Fruit fly (Drosophila melanogaster) whole organism, embryonic: ENCODE data around the gene inaE.

Experiments
- B-H2 ChIP-seq: fragments of 200-800 bp; sonication (Bioruptor generic); optimal IDR thresholded peaks from 2 replicates; lab custom pipeline; 2018; ENCODE audit warnings: missing biosample characterization, mild to moderate bottlenecking, missing genetic modification characterization
- Blimp-1 ChIP-seq: fragments of 200-800 bp; sonication (Bioruptor generic); optimal IDR thresholded peaks from 3 replicates; lab custom pipeline; 2018; ENCODE audit warnings: missing biosample characterization, missing genetic modification characterization, mild to moderate bottlenecking, moderate library complexity, missing genetic modification reagents
- CG10543 ChIP-seq: fragments of 200-800 bp; sonication (Bioruptor generic); optimal IDR thresholded peaks from 3 replicates; lab custom pipeline; 2017; ENCODE audit warnings: missing biosample characterization, mild to moderate bottlenecking, missing genetic modification characterization, moderate library complexity
- CG12769 ChIP-seq: fragments of 200-800 bp; sonication (Bioruptor generic); optimal IDR thresholded peaks from 2 replicates; lab custom pipeline; 2019; ENCODE audit warnings: missing biosample characterization, mild to moderate bottlenecking, missing genetic modification characterization, moderate library complexity
- CG13287 ChIP-seq: fragments of 200-800 bp; sonication (Bioruptor generic); IDR thresholded peaks from 2 replicates; pipeline ENCODE4 v1.3.6; 2022; ENCODE audit warnings: missing biosample characterization, missing genetic modification characterization; ENCODE audit not compliant: partially characterized antibody
- CG14710 ChIP-seq: fragments of 200-800 bp; sonication (Bioruptor generic); optimal IDR thresholded peaks from 3 replicates; lab custom pipeline; 2019; ENCODE audit warnings: missing biosample characterization, mild to moderate bottlenecking, missing genetic modification characterization, moderate library complexity
- CG1603 ChIP-seq: fragments of 200-800 bp; sonication (Bioruptor generic); optimal IDR thresholded peaks from 2 replicates; lab custom pipeline; 2019; ENCODE audit warnings: missing biosample characterization, mild to moderate bottlenecking, missing genetic modification characterization, moderate library complexity
- CG17186 ChIP-seq: fragments of 200-800 bp; sonication (Bioruptor generic); optimal IDR thresholded peaks from 3 replicates; lab custom pipeline; 2017; ENCODE audit warnings: missing biosample characterization, missing genetic modification reagents, missing genetic modification characterization
- CG17568 ChIP-seq: fragments of 200-800 bp; sonication (Bioruptor generic); optimal IDR thresholded peaks from 2 replicates; lab custom pipeline; 2018; ENCODE audit warnings: missing biosample characterization, mild to moderate bottlenecking, missing genetic modification characterization, moderate library complexity
- CG17802 ChIP-seq: fragments of 200-800 bp; sonication (Bioruptor generic); optimal IDR thresholded peaks from 2 replicates; lab custom pipeline; 2018; ENCODE audit warnings: missing biosample characterization, mild to moderate bottlenecking, missing genetic modification characterization, moderate library complexity
- CG18764 ChIP-seq: fragments of 200-800 bp; sonication (Bioruptor generic); optimal IDR thresholded peaks from 3 replicates; lab custom pipeline; 2016; ENCODE audit warnings: missing biosample characterization, missing genetic modification characterization
- CG2678 ChIP-seq: fragments of 200-800 bp; sonication (Bioruptor generic); optimal IDR thresholded peaks from 3 replicates; lab custom pipeline; 2019; ENCODE audit warnings: missing biosample characterization, mild to moderate bottlenecking, missing genetic modification characterization, moderate library complexity
- CG3407 ChIP-seq: fragments of 200-800 bp; sonication (Bioruptor generic); optimal IDR thresholded peaks from 2 replicates; lab custom pipeline; 2018; ENCODE audit warnings: missing biosample characterization, mild to moderate bottlenecking, missing genetic modification characterization
- CG6254 ChIP-seq: fragments of 200-800 bp; sonication (Bioruptor generic); optimal IDR thresholded peaks from 3 replicates; lab custom pipeline; 2017; ENCODE audit warnings: mild to moderate bottlenecking, missing biosample characterization, missing genetic modification reagents, missing genetic modification characterization
- CG7963 ChIP-seq: fragments of 200-800 bp; sonication (Bioruptor generic); IDR thresholded peaks from 3 replicates; pipeline ENCODE4 v1.3.6; 2022; ENCODE audit warnings: missing biosample characterization, missing genetic modification characterization; ENCODE audit not compliant: partially characterized antibody
- CG8290 ChIP-seq, 3 experiments: fragments of 200-800 bp; sonication (Bioruptor generic); optimal IDR thresholded peaks; 2 replicates each; lab custom pipeline; 2016 to 2019; ENCODE audit warnings: missing biosample characterization in 3 of 3, missing genetic modification characterization in 3 of 3, mild to moderate bottlenecking in 2 of 3, moderate library complexity in 1 of 3
- CG8924 ChIP-seq: fragments of 200-800 bp; optimal IDR thresholded peaks from 3 replicates; lab custom pipeline; 2019; ENCODE audit warnings: missing biosample characterization, mild to moderate bottlenecking, missing genetic modification characterization, moderate library complexity
- Dll ChIP-seq: fragments of 200-800 bp; sonication (Bioruptor generic); IDR thresholded peaks from 4 replicates; pipeline ENCODE4 v1.3.6; 2022; ENCODE audit warnings: missing biosample characterization, missing genetic modification characterization; ENCODE audit not compliant: partially characterized antibody
- Lpt ChIP-seq: fragments of >200 bp; optimal IDR thresholded peaks from 2 replicates; lab custom pipeline; 2018; ENCODE audit warnings: missing biosample characterization, missing genetic modification characterization
- MBD-R2 ChIP-seq: fragments of 200-800 bp; sonication (Bioruptor generic); IDR thresholded peaks from 2 replicates; pipeline ENCODE4 v1.3.6; 2022; ENCODE audit warnings: missing biosample characterization, missing genetic modification characterization
- Meics ChIP-seq: fragments of 200-800 bp; sonication (Bioruptor generic); optimal IDR thresholded peaks from 2 replicates; lab custom pipeline; 2017; ENCODE audit warnings: missing biosample characterization, mild to moderate bottlenecking, missing genetic modification characterization
- Myb ChIP-seq: fragments of 200-800 bp; sonication (Bioruptor generic); optimal IDR thresholded peaks from 2 replicates; lab custom pipeline; 2016; ENCODE audit warnings: missing biosample characterization, missing genetic modification characterization
- Nf-YA ChIP-seq: fragments of 200-800 bp; sonication (Bioruptor generic); IDR thresholded peaks from 2 replicates; pipeline ENCODE4 v1.3.6; 2022; ENCODE audit warnings: missing biosample characterization, missing genetic modification characterization
- Nf-YC ChIP-seq: fragments of 200-800 bp; optimal IDR thresholded peaks from 3 replicates; lab custom pipeline; 2019; ENCODE audit warnings: missing biosample characterization, mild to moderate bottlenecking, missing genetic modification characterization, moderate library complexity
- Opbp ChIP-seq: fragments of 200-800 bp; sonication (Bioruptor generic); IDR thresholded peaks from 3 replicates; pipeline ENCODE4 v1.3.6; 2022; ENCODE audit warnings: missing biosample characterization, missing genetic modification characterization; ENCODE audit not compliant: partially characterized antibody
- PHDP ChIP-seq: fragments of 200-800 bp; sonication (Bioruptor generic); optimal IDR thresholded peaks from 3 replicates; lab custom pipeline; 2018; ENCODE audit warnings: missing biosample characterization, mild to moderate bottlenecking, missing genetic modification characterization, moderate library complexity
- Rfx ChIP-seq: fragments of 200-800 bp; sonication (Bioruptor generic); IDR thresholded peaks from 2 replicates; pipeline ENCODE4 v1.3.6; 2022; ENCODE audit warnings: missing biosample characterization, missing genetic modification characterization
- Ssrp ChIP-seq: fragments of 200-800 bp; sonication (Bioruptor generic); optimal IDR thresholded peaks from 2 replicates; lab custom pipeline; 2018; ENCODE audit warnings: missing biosample characterization, mild to moderate bottlenecking, missing genetic modification characterization, moderate library complexity
- ab ChIP-seq: fragments of 200-800 bp; sonication (Bioruptor generic); optimal IDR thresholded peaks from 2 replicates; lab custom pipeline; 2016; ENCODE audit warnings: missing biosample characterization, missing genetic modification characterization
- ato ChIP-seq: fragments of 200-800 bp; sonication (Bioruptor generic); IDR thresholded peaks from 2 replicates; pipeline ENCODE4 v1.3.6; 2022; ENCODE audit warnings: missing biosample characterization, missing genetic modification characterization; ENCODE audit not compliant: partially characterized antibody
- bab2 ChIP-seq: fragments of 200-800 bp; sonication (Bioruptor generic); optimal IDR thresholded peaks from 2 replicates; lab custom pipeline; 2016; ENCODE audit warnings: missing biosample characterization, missing genetic modification characterization
- chm ChIP-seq: fragments of 200-800 bp; sonication (Bioruptor generic); IDR thresholded peaks from 2 replicates; pipeline ENCODE4 v1.3.6; 2022; ENCODE audit warnings: missing biosample characterization, missing genetic modification characterization
- danr ChIP-seq: fragments of 200-800 bp; sonication (Bioruptor generic); IDR thresholded peaks from 2 replicates; pipeline ENCODE4 v1.3.6; 2022; ENCODE audit warnings: missing biosample characterization, missing genetic modification characterization
- grau ChIP-seq: fragments of 200-800 bp; optimal IDR thresholded peaks from 3 replicates; lab custom pipeline; 2019; ENCODE audit warnings: missing biosample characterization, mild to moderate bottlenecking, missing genetic modification characterization, moderate library complexity
- grn ChIP-seq: fragments of 200-800 bp; sonication (Bioruptor generic); optimal IDR thresholded peaks from 3 replicates; lab custom pipeline; 2017; ENCODE audit warnings: missing biosample characterization, missing genetic modification characterization
- lab ChIP-seq: fragments of 200-800 bp; sonication (Bioruptor generic); optimal IDR thresholded peaks from 3 replicates; lab custom pipeline; 2017; ENCODE audit warnings: missing biosample characterization, missing genetic modification characterization, mild to moderate bottlenecking, moderate library complexity, missing genetic modification reagents
- mld ChIP-seq: fragments of 200-800 bp; sonication (Bioruptor generic); IDR thresholded peaks from 3 replicates; pipeline ENCODE4 v1.3.6; 2022; ENCODE audit warnings: missing biosample characterization, missing genetic modification characterization; ENCODE audit not compliant: partially characterized antibody
- nerfin-1 ChIP-seq: fragments of 200-800 bp; sonication (Bioruptor generic); optimal IDR thresholded peaks from 3 replicates; lab custom pipeline; 2019; ENCODE audit warnings: missing biosample characterization, mild to moderate bottlenecking, missing genetic modification characterization, moderate library complexity
- oc ChIP-seq: fragments of 200-800 bp; sonication (Bioruptor generic); optimal IDR thresholded peaks from 2 replicates; lab custom pipeline; 2018; ENCODE audit warnings: missing biosample characterization, mild to moderate bottlenecking, missing genetic modification characterization, moderate library complexity
- pan ChIP-seq, 4 experiments: fragments of >200 bp in 3 of 4; fragments of 200-800 bp in 1 of 4; sonication (Bioruptor generic) in 1 of 4; optimal IDR thresholded peaks in 3 of 4; IDR thresholded peaks in 1 of 4; 2 replicates each; pipeline versions ENCODE4 v1.3.6 to Lab custom; 2017 to 2022; ENCODE audit warnings: missing biosample characterization in 2 of 4, missing genetic modification characterization in 2 of 4, mixed read lengths in 1 of 4
- pzg ChIP-seq: fragments of 200-800 bp; sonication (Bioruptor generic); optimal IDR thresholded peaks from 3 replicates; lab custom pipeline; 2018; ENCODE audit warnings: missing biosample characterization, mild to moderate bottlenecking, missing genetic modification characterization, moderate library complexity
- row ChIP-seq: fragments of 200-800 bp; sonication (Bioruptor generic); IDR thresholded peaks from 3 replicates; pipeline ENCODE4 v1.3.6; 2022; ENCODE audit warnings: missing biosample characterization, missing genetic modification characterization
- sens ChIP-seq: fragments of 200-800 bp; sonication (Bioruptor generic); peaks from one replicate; lab custom pipeline; 2016; ENCODE audit warnings: missing biosample characterization, missing genetic modification characterization
- tna ChIP-seq: fragments of 200-800 bp; sonication (Bioruptor generic); IDR thresholded peaks from 2 replicates; pipeline ENCODE4 v1.3.6; 2022; ENCODE audit warnings: missing biosample characterization, missing genetic modification characterization; ENCODE audit not compliant: partially characterized antibody
- unc-4 ChIP-seq: fragments of 200-800 bp; sonication (Bioruptor generic); IDR thresholded peaks from 2 replicates; pipeline ENCODE4 v1.3.6; 2022; ENCODE audit warnings: missing biosample characterization, missing genetic modification characterization; ENCODE audit not compliant: partially characterized antibody
- vnd ChIP-seq: fragments of 200-800 bp; sonication (Bioruptor generic); IDR thresholded peaks from 3 replicates; pipeline ENCODE4 v1.3.6; 2022; ENCODE audit warnings: missing biosample characterization, missing genetic modification characterization; ENCODE audit not compliant: partially characterized antibody
- vvl ChIP-seq: fragments of 200-800 bp; sonication (Bioruptor generic); IDR thresholded peaks from 2 replicates; pipeline ENCODE4 v1.3.6; 2022; ENCODE audit warnings: missing biosample characterization, missing genetic modification characterization

inaE gene

DNA sequence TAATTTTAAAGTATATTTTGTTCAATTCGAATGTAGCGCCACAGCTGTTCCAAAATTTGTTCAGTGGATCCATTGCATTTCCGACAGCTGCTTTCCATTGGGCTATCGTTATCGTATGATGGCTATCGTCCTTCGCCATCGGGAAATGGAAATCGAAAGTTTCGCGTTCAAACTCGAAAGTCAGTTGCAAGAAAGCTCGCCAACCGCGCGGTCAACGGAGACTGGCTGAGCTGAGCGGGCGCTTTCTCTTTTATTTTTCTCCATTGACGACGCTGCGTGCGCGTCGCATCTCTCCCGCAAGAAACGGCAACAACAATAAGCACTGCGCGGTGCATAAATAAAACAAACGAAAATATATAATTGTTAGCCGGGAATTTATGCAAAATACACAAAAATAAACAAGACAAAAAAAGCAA is at the start of gene inaE:
inaE (plus strand) TSS at position 181 of the 416 bp plus-strand sequence.
- no peak for TF ChIP-seq ab
- TF ChIP-seq CG8290 (GFP tag; optimal IDR thresholded peaks at IDR 0.05; lab: Kevin White, UChicago), result no peak
- peak in 1 of 2 experiments; percentile 63 for TF ChIP-seq CG8290 (tag; optimal IDR thresholded peaks at IDR 0.05; lab: Kevin White, UChicago)
- TF ChIP-seq Ssrp (tag; lab: Kevin White, UChicago), result no peak
- TF ChIP-seq unc-4, result peak; percentile 44; the same call in 1 of the 2 replicates
- TF ChIP-seq CG13287 (GFP tag; lab: Robert Waterston, UW), result peak; percentile 69
- peak; percentile 29; the same call in 1 of the 2 replicates for TF ChIP-seq MBD-R2
- TF ChIP-seq CG17568 (GFP tag; lab: Kevin White, UChicago), result no peak
- TF ChIP-seq CG8924 (tag; lab: Kevin White, UChicago), result peak; percentile 1
- TF ChIP-seq grn (GFP tag; lab: Kevin White, UChicago), result peak; percentile 14
- peak; percentile 63; the same call in 2 of the 3 replicates for TF ChIP-seq mld (GFP tag; lab: Robert Waterston, UW)
- TF ChIP-seq ato (GFP tag; lab: Robert Waterston, UW), result peak; percentile 53
- peak; percentile 54 for TF ChIP-seq CG1603 (tag; lab: Kevin White, UChicago)
- TF ChIP-seq PHDP, result peak; percentile 18
- no peak for TF ChIP-seq CG6254 (GFP tag; lab: Kevin White, UChicago)
- TF ChIP-seq danr (GFP tag; lab: Robert Waterston, UW), result no peak
- TF ChIP-seq pzg, result peak; percentile 74
- no peak for TF ChIP-seq Lpt (GFP tag; lab: Kevin White, UChicago)
- 0 out of 2 replicates have a peak, but pooled peaks have one; percentile 37 for TF ChIP-seq chm (GFP tag; lab: Robert Waterston, UW)
- TF ChIP-seq CG18764, result no peak
- TF ChIP-seq CG10543 (GFP tag; lab: Kevin White, UChicago), result peak; percentile 8
- TF ChIP-seq grau (tag; lab: Kevin White, UChicago), result peak; percentile 6
- TF ChIP-seq vvl (GFP tag; lab: Robert Waterston, UW), result peak; percentile 60; the same call in 1 of the 2 replicates
- TF ChIP-seq CG3407 (GFP tag; lab: Kevin White, UChicago), result no peak
- TF ChIP-seq Dll (GFP tag; lab: Robert Waterston, UW), result peak; percentile 54; the same call in 2 of the 4 replicates
- TF ChIP-seq Nf-YC (tag; lab: Kevin White, UChicago), result peak; percentile 17
- peak; percentile 57 for TF ChIP-seq sens (GFP tag; lab: Kevin White, UChicago)
- TF ChIP-seq nerfin-1 (tag; lab: Kevin White, UChicago), result no peak
- no peak for TF ChIP-seq bab2 (GFP tag; lab: Kevin White, UChicago)
- peak; percentile 50 for TF ChIP-seq CG17802 (tag; lab: Kevin White, UChicago)
- peak; percentile 66 for TF ChIP-seq tna (GFP tag; lab: Robert Waterston, UW)
- peak; percentile 83 for TF ChIP-seq Myb (GFP tag; lab: Kevin White, UChicago)
- 0 out of 2 replicates have a peak, but pooled peaks have one; percentile 22 for TF ChIP-seq Rfx (GFP tag; lab: Robert Waterston, UW)
- peak; percentile 39 for TF ChIP-seq lab (GFP tag; lab: Kevin White, UChicago)
- peak; percentile 53; the same call in 1 of the 3 replicates for TF ChIP-seq vnd (GFP tag; lab: Robert Waterston, UW)
- no peak for TF ChIP-seq oc (tag; lab: Kevin White, UChicago)
- peak; percentile 28 for TF ChIP-seq CG12769
- peak; percentile 77; the same call in 2 of the 3 replicates for TF ChIP-seq Opbp (GFP tag; lab: Robert Waterston, UW)
- peak; percentile 80 for TF ChIP-seq CG17186
- peak; percentile 94 for TF ChIP-seq Blimp-1 (GFP tag; lab: Kevin White, UChicago)
- peak; percentile 38 for TF ChIP-seq B-H2 (GFP tag; lab: Kevin White, UChicago)
- peak; percentile 88 for TF ChIP-seq CG14710
- TF ChIP-seq CG2678 (tag; lab: Kevin White, UChicago), result peak; percentile 11
- TF ChIP-seq pan (optimal IDR thresholded peaks at IDR 0.05; lab: Kevin White, UChicago), result no peak
- TF ChIP-seq pan (GFP tag; optimal IDR thresholded peaks at IDR 0.05 in 1 of 2, IDR thresholded peaks at IDR 0.05 in 1 of 2), result peak in 1 of 2 experiments; percentile 20
- TF ChIP-seq Nf-YA (GFP tag; lab: Robert Waterston, UW), result 0 out of 2 replicates have a peak, but pooled peaks have one; percentile 10
- no peak for TF ChIP-seq Meics (GFP tag; lab: Kevin White, UChicago)
- TF ChIP-seq CG7963 (GFP tag; lab: Robert Waterston, UW), result 0 out of 3 replicates have a peak, but pooled peaks have one; percentile 36
- peak; percentile 40; the same call in 1 of the 3 replicates for TF ChIP-seq row (GFP tag; lab: Robert Waterston, UW)
